Worm (Caenorhabditis elegans) whole organism, young adult: ENCODE measurements around the gene age-1.
A peak's percentile ranks its signal among the peaks of the same experiment; 100 is the strongest.

Experiments
- B0035.1 ChIP-seq: sonication (generic microtip); optimal IDR thresholded peaks from 2 replicates; lab custom pipeline; 2016; ENCODE audit warnings: missing genetic modification characterization, mild to moderate bottlenecking, missing compliant biosample characterization, missing genotype, missing genetic modification reagents
- F23B12.7 ChIP-seq: sonication (generic microtip); optimal IDR thresholded peaks from 2 replicates; lab custom pipeline; 2017; ENCODE audit warnings: missing genetic modification characterization, mild to moderate bottlenecking, missing compliant biosample characterization, antibody characterized with exemption, moderate library complexity; ENCODE audit not compliant: insufficient read depth
- F33H1.4 ChIP-seq: fragments of 200-800 bp; sonication (Bioruptor generic); IDR thresholded peaks from 2 replicates; pipeline ENCODE4 v1.3.6; 2022; ENCODE audit warnings: missing genetic modification reagents, missing genetic modification characterization, missing compliant biosample characterization
- F49E8.2 ChIP-seq: sonication (generic microtip); optimal IDR thresholded peaks from 3 replicates; lab custom pipeline; 2017; ENCODE audit warnings: missing genetic modification characterization, mild to moderate bottlenecking, missing compliant biosample characterization, antibody characterized with exemption, moderate library complexity; ENCODE audit not compliant: insufficient read depth
- K12H6.12 ChIP-seq: fragments of 200-800 bp; sonication (Bioruptor generic); optimal IDR thresholded peaks from 2 replicates; lab custom pipeline; 2018; ENCODE audit warnings: mild to moderate bottlenecking, missing genetic modification characterization, missing compliant biosample characterization
- Y53G8AR.9 ChIP-seq: fragments of 200-800 bp; sonication (Bioruptor generic); conservative IDR thresholded peaks from 2 replicates; pipeline ENCODE4 v1.3.6; 2022; ENCODE audit warnings: missing genetic modification reagents, missing genetic modification characterization, missing compliant biosample characterization
- Y56A3A.18 ChIP-seq: fragments of 200-800 bp; sonication (Bioruptor generic); IDR thresholded peaks from 2 replicates; pipeline ENCODE4 v1.3.6; 2022; ENCODE audit warnings: missing genetic modification reagents, missing genetic modification characterization, missing compliant biosample characterization
- Y95B8A.8 ChIP-seq: fragments of 200-800 bp; sonication (Bioruptor generic); IDR thresholded peaks from 2 replicates; pipeline ENCODE4 v1.3.6; 2022; ENCODE audit warnings: missing genetic modification reagents, missing genetic modification characterization, missing compliant biosample characterization
- ama-1 ChIP-seq, 3 experiments: fragments of 150-350 bp in 1 of 3; sonication (generic microtip) in 2 of 3; optimal IDR thresholded peaks; 2 replicates each; lab custom pipeline; 2014 to 2018; ENCODE audit warnings: missing biosample characterization in 2 of 3, missing genetic modification characterization in 2 of 3, missing genetic modification reagents in 2 of 3
- aptf-3 ChIP-seq: fragments of 200-800 bp; sonication (Bioruptor generic); IDR thresholded peaks from 2 replicates; pipeline ENCODE4 v1.3.6; 2022; ENCODE audit warnings: missing genetic modification characterization, missing compliant biosample characterization
- athp-1 ChIP-seq: sonication (generic microtip); optimal IDR thresholded peaks from 2 replicates; lab custom pipeline; 2017; ENCODE audit warnings: mild to moderate bottlenecking, missing genetic modification characterization, missing compliant biosample characterization
- attf-6 ChIP-seq: fragments of 200-800 bp; sonication (Bioruptor generic); IDR thresholded peaks from 2 replicates; pipeline ENCODE4 v1.3.6; 2022; ENCODE audit warnings: missing genetic modification reagents, missing genetic modification characterization, missing compliant biosample characterization
- ceh-100 ChIP-seq: fragments of 200-800 bp; sonication (Bioruptor generic); IDR thresholded peaks from 2 replicates; pipeline ENCODE4 v1.3.6; 2022; ENCODE audit warnings: missing genetic modification reagents, missing genetic modification characterization, missing compliant biosample characterization
- ceh-27 ChIP-seq: fragments of 200-800 bp; sonication (Bioruptor generic); optimal IDR thresholded peaks from 2 replicates; lab custom pipeline; 2018; ENCODE audit warnings: mild to moderate bottlenecking, missing genetic modification characterization, moderate library complexity, missing compliant biosample characterization
- ceh-58 ChIP-seq: fragments of 200-800 bp; sonication (Bioruptor generic); IDR thresholded peaks from 2 replicates; pipeline ENCODE4 v1.3.6; 2022; ENCODE audit warnings: missing genetic modification characterization, missing compliant biosample characterization
- dpff-1 ChIP-seq: sonication (generic microtip); optimal IDR thresholded peaks from 2 replicates; lab custom pipeline; 2017; ENCODE audit warnings: mild to moderate bottlenecking, missing genetic modification characterization, missing compliant biosample characterization
- dpl-1 ChIP-seq: fragments of 150-350 bp; optimal IDR thresholded peaks from 2 replicates; lab custom pipeline; 2014; ENCODE audit warnings: missing biosample characterization, missing genetic modification reagents, missing genetic modification characterization
- egl-18 ChIP-seq: fragments of 200-800 bp; sonication (Bioruptor generic); IDR thresholded peaks from 2 replicates; pipeline ENCODE4 v1.3.6; 2022; ENCODE audit warnings: missing genetic modification reagents, missing genetic modification characterization, missing compliant biosample characterization
- egl-44 ChIP-seq: fragments of 200-800 bp; sonication (Bioruptor generic); IDR thresholded peaks from 2 replicates; pipeline ENCODE4 v1.3.6; 2022; ENCODE audit warnings: missing genetic modification reagents, missing genetic modification characterization, missing compliant biosample characterization
- fkh-3 ChIP-seq: sonication (generic microtip); optimal IDR thresholded peaks from 2 replicates; lab custom pipeline; 2016; ENCODE audit warnings: mild to moderate bottlenecking, missing genetic modification characterization, missing compliant biosample characterization
- hlh-26 ChIP-seq: fragments of 200-800 bp; sonication (Bioruptor generic); conservative IDR thresholded peaks from 2 replicates; pipeline ENCODE4 v1.3.6; 2022; ENCODE audit warnings: missing genetic modification reagents, missing genetic modification characterization, missing compliant biosample characterization
- hmg-20 ChIP-seq: fragments of 200-800 bp; sonication (Bioruptor generic); IDR thresholded peaks from 2 replicates; pipeline ENCODE4 v1.3.6; 2022; ENCODE audit warnings: missing genetic modification reagents, missing genetic modification characterization, missing compliant biosample characterization
- hsf-1 ChIP-seq: fragments of 200-800 bp; sonication (Bioruptor generic); IDR thresholded peaks from 2 replicates; pipeline ENCODE4 v1.3.6; 2022; ENCODE audit warnings: missing genetic modification reagents, missing genetic modification characterization, missing compliant biosample characterization
- let-526 ChIP-seq: fragments of 200-800 bp; sonication (Bioruptor generic); IDR thresholded peaks from 2 replicates; pipeline ENCODE4 v1.3.6; 2022; ENCODE audit warnings: missing genetic modification reagents, missing genetic modification characterization, missing compliant biosample characterization
- let-607 ChIP-seq, 2 experiments: fragments of 200-800 bp in 1 of 2; sonication (Bioruptor generic) in 1 of 2; sonication (generic microtip) in 1 of 2; optimal IDR thresholded peaks; 2 replicates each; lab custom pipeline; 2016 to 2018; ENCODE audit warnings: mild to moderate bottlenecking in 2 of 2, missing compliant biosample characterization in 2 of 2, missing genetic modification characterization in 2 of 2, moderate library complexity in 2 of 2, missing genotype in 1 of 2
- lin-26 ChIP-seq: fragments of 200-800 bp; sonication (Bioruptor generic); IDR thresholded peaks from 2 replicates; pipeline ENCODE4 v1.3.6; 2022; ENCODE audit warnings: missing genetic modification reagents, missing genetic modification characterization, missing compliant biosample characterization
- lin-40 ChIP-seq: sonication (generic microtip); optimal IDR thresholded peaks from 2 replicates; lab custom pipeline; 2016; ENCODE audit warnings: missing genetic modification characterization, mild to moderate bottlenecking, missing compliant biosample characterization, missing genotype, missing genetic modification reagents
- madf-3 ChIP-seq: fragments of 200-800 bp; sonication (Bioruptor generic); IDR thresholded peaks from 2 replicates; pipeline ENCODE4 v1.3.6; 2022; ENCODE audit warnings: missing genetic modification reagents, missing genetic modification characterization, missing compliant biosample characterization
- madf-6 ChIP-seq: fragments of 200-800 bp; sonication (Bioruptor generic); IDR thresholded peaks from 2 replicates; pipeline ENCODE4 v1.3.6; 2022; ENCODE audit warnings: missing genetic modification reagents, missing genetic modification characterization, missing compliant biosample characterization
- mel-28 ChIP-seq: sonication (generic microtip); optimal IDR thresholded peaks from 2 replicates; lab custom pipeline; 2016; ENCODE audit warnings: borderline replicate concordance, mild to moderate bottlenecking, missing genetic modification characterization, missing compliant biosample characterization
- nhr-80 ChIP-seq: sonication (generic microtip); optimal IDR thresholded peaks from 2 replicates; lab custom pipeline; 2016; ENCODE audit warnings: missing genetic modification characterization, missing compliant biosample characterization
- sdz-38 ChIP-seq: sonication (generic microtip); optimal IDR thresholded peaks from 2 replicates; lab custom pipeline; 2016; ENCODE audit warnings: missing genotype, missing genetic modification characterization, missing compliant biosample characterization
- snpc-1.1 ChIP-seq: sonication (generic microtip); optimal IDR thresholded peaks from 2 replicates; lab custom pipeline; 2017; ENCODE audit warnings: missing genetic modification characterization, mild to moderate bottlenecking, missing compliant biosample characterization, antibody characterized with exemption, moderate library complexity, missing genotype, missing genetic modification reagents; ENCODE audit not compliant: insufficient read depth
- unc-62 ChIP-seq: fragments of 150-350 bp; optimal IDR thresholded peaks from 2 replicates; lab custom pipeline; 2014; ENCODE audit warnings: missing biosample characterization, missing genetic modification reagents, missing genetic modification characterization
- ztf-26 ChIP-seq: sonication (generic microtip); optimal IDR thresholded peaks from 2 replicates; lab custom pipeline; 2017; ENCODE audit warnings: missing genetic modification characterization, missing compliant biosample characterization

age-1 gene

DNA sequence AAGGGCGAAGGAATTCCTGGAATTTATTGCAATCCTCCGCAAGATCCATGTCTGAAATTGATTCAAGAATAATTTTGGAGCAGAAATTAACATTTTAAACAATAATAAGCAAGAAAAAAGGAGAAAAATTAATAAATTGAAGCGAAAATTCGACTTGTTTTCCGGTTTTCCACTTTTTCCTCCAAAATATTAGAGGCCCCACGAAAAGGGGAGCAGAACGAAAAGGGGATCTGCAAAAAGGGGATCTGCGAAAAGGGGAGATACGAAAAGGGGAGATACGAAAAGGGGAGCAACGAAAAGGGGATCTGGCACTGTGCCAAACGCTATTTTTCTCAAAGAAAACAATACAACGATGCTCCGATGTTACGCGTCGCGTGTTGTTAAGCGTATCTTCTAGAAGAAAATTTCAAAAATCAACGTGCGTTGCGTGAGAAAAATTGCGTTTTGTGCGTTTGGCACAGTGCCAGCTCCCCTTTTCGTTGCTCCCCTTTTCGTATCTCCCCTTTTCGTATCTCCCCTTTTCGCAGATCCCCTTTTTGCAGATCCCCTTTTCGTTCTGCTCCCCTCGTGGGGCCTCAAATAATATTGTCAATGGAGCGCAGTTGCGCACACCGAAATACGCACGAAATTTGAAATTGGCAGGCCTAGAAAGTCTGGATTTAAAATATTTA lies 7.7 kb upstream of the age-1 start, which contains the start of gene Y62F5A.12 (continued):
- TF ChIP-seq F49E8.2 (tag; lab: Kevin White, UChicago): peak; percentile 55
- TF ChIP-seq ztf-26 (tag; lab: Kevin White, UChicago): peak; percentile 68
- peak; percentile 74 for TF ChIP-seq hmg-20 (GFP tag; lab: Robert Waterston, UW)
- TF ChIP-seq lin-40 (tag; lab: Kevin White, UChicago): peak; percentile 83
- TF ChIP-seq, all 124 proteins: peak for 88; not testable (repeated sequence) for 36

DNA sequence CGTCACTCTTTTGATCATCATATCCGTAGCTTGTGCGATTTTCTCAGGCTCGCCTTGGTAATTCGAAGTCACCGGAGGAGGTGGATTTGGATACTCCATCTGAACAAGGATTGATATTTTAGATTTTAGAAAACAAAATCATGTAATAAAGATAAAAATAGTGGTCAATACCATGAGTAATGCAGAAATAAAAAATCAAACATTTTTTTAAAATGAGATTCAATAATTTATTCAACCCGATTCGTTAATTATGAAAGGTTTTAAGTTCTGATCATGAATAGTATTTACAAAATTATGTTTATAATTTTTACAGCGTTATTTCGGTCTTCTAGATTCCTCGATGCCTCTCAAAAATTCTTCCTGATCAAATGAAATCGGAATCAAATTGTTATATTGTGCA lies 6.9 kb upstream of the age-1 start, which contains the start of gene mdt-8:
TSS of gene mdt-8 (minus strand) at position 101 of the 400 bp plus-strand sequence.
- TF ChIP-seq madf-6 (GFP tag; lab: Robert Waterston, UW) (peak; percentile 39; the same call in 1 of the 2 replicates), hlh-26 (no peak), ceh-58 (GFP tag; lab: Robert Waterston, UW) (no peak), dpff-1 (no peak), ama-1 (optimal IDR thresholded peaks at IDR 0.05; lab: Kevin White, UChicago) (no peak), ama-1 (GFP tag; optimal IDR thresholded peaks at IDR 0.05; lab: Kevin White, UChicago) (no peak), egl-18 (GFP tag; lab: Robert Waterston, UW) (no peak), ceh-100 (GFP tag; lab: Robert Waterston, UW) (0 out of 2 replicates have a peak, but pooled peaks have one; percentile 13), let-526 (no peak), dpl-1 (GFP tag; lab: Kevin White, UChicago) (no peak)

DNA sequence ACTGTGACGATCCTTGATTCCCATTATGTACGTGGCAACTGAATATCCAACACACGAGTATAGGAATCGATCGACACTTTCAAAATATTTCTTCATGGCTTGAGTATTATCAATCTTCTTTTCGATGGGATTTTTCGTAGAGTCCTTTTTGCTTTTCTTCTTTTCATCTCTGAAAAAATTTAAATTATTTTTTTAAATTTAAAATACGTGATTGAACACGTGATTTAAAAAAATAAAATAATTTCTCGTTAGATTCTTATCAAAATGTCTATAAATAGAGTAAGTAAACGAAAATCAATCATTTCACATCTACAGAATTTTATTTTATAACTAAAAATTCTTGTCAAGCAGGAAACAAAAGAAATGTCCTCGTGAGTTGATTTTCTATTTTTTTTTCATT lies 5.6 kb downstream of the age-1 start, which contains the start of gene Y62F5A.10:
TSS of gene Y62F5A.10 (plus strand) at position 301 of the 400 bp plus-strand sequence.
- TF ChIP-seq fkh-3 (tag; lab: Kevin White, UChicago) (no peak), madf-6 (GFP tag; lab: Robert Waterston, UW) (no peak), sdz-38 (tag; lab: Kevin White, UChicago) (no peak), snpc-1.1 (tag; lab: Kevin White, UChicago) (no peak), madf-3 (GFP tag; lab: Robert Waterston, UW) (no peak), Y56A3A.18 (no peak), attf-6 (no peak), B0035.1 (tag; lab: Kevin White, UChicago) (no peak), let-607 (tag; optimal IDR thresholded peaks at IDR 0.05; lab: Kevin White, UChicago) (no peak), hsf-1 (no peak), K12H6.12 (no peak), mel-28 (no peak), ceh-27 (GFP tag; lab: Kevin White, UChicago) (no peak), dpff-1 (no peak), athp-1 (tag; lab: Kevin White, UChicago) (no peak), Y53G8AR.9 (no peak), lin-26 (GFP tag; lab: Robert Waterston, UW) (no peak)

DNA sequence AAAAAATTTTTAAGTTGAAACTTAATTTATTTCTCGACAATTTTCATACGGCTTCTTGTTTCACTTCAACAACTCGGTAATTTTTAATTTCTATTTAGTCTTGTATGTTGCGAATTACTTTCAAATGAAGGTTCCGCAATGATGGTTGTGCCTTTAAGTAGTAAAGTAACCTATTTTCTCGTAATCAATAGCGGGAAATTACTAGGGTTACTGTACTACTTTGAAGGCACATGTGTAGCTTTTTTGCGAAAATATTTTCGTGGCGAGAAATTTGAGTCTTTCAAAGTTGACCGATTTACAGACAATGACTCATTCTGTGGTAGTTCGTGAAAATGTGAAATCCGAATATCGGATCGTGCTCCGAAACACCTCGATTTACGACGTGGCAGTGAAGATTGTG lies 8.7 kb downstream of the age-1 start, which contains the start of gene B0334.10:
TSS of gene B0334.10 (plus strand) at position 301 of the 400 bp plus-strand sequence.
- no peak for TF ChIP-seq nhr-80 (tag; lab: Kevin White, UChicago)
- TF ChIP-seq egl-44 (GFP tag; lab: Robert Waterston, UW): no peak
- TF ChIP-seq aptf-3: no peak
- TF ChIP-seq snpc-1.1 (tag; lab: Kevin White, UChicago): no peak
- TF ChIP-seq unc-62 (GFP tag; lab: Kevin White, UChicago): no peak
- TF ChIP-seq K12H6.12: no peak
- no peak for TF ChIP-seq F23B12.7 (tag; lab: Kevin White, UChicago)
- TF ChIP-seq F33H1.4 (GFP tag; lab: Robert Waterston, UW): no peak
- TF ChIP-seq Y95B8A.8 (GFP tag; lab: Robert Waterston, UW): no peak
